Fruit fly (Drosophila melanogaster) whole organism, embryonic: ENCODE data around the gene CG2124.

Experiments used
- BtbVII ChIP-seq: fragments of 200-800 bp; sonication (Bioruptor generic); optimal IDR thresholded peaks from 3 replicates; lab custom pipeline; 2017; ENCODE audit warnings: missing biosample characterization, mild to moderate bottlenecking, missing genetic modification characterization
- CG10147 ChIP-seq: fragments of 200-800 bp; sonication (Bioruptor generic); optimal IDR thresholded peaks from 2 replicates; lab custom pipeline; 2019; ENCODE audit warnings: missing biosample characterization, mild to moderate bottlenecking, missing genetic modification characterization, moderate library complexity
- CG10209 ChIP-seq: fragments of 200-800 bp; sonication (Bioruptor generic); optimal IDR thresholded peaks from 3 replicates; lab custom pipeline; 2017; ENCODE audit warnings: missing biosample characterization, mild to moderate bottlenecking, missing genetic modification characterization, missing genetic modification reagents
- CG10959 ChIP-seq: fragments of 200-800 bp; sonication (Bioruptor generic); IDR thresholded peaks from 2 replicates; pipeline ENCODE4 v1.3.6; 2022; ENCODE audit warnings: missing biosample characterization, missing genetic modification characterization
- CG11247 ChIP-seq: fragments of 200-800 bp; sonication (Bioruptor generic); IDR thresholded peaks from 2 replicates; pipeline ENCODE4 v1.3.6; 2022; ENCODE audit warnings: missing biosample characterization, missing genetic modification characterization
- CG14050 ChIP-seq: fragments of 200-800 bp; sonication (Bioruptor generic); IDR thresholded peaks from 3 replicates; pipeline ENCODE4 v1.3.6; 2022; ENCODE audit warnings: missing biosample characterization, missing genetic modification characterization
- CG1529 ChIP-seq: fragments of 200-800 bp; sonication (Bioruptor generic); optimal IDR thresholded peaks from 3 replicates; lab custom pipeline; 2018; ENCODE audit warnings: missing biosample characterization, missing genetic modification characterization
- CG17186 ChIP-seq: fragments of 200-800 bp; sonication (Bioruptor generic); optimal IDR thresholded peaks from 3 replicates; lab custom pipeline; 2017; ENCODE audit warnings: missing biosample characterization, missing genetic modification reagents, missing genetic modification characterization
- CG1792 ChIP-seq: fragments of 200-800 bp; sonication (Bioruptor generic); optimal IDR thresholded peaks from 2 replicates; lab custom pipeline; 2016; ENCODE audit warnings: missing biosample characterization, missing genetic modification characterization
- CG18619 ChIP-seq: fragments of 200-800 bp; sonication (Bioruptor generic); optimal IDR thresholded peaks from 3 replicates; lab custom pipeline; 2017; ENCODE audit warnings: missing biosample characterization, mild to moderate bottlenecking, missing genetic modification characterization
- CG2120 ChIP-seq: fragments of 200-800 bp; sonication (Bioruptor generic); optimal IDR thresholded peaks from 3 replicates; lab custom pipeline; 2016; ENCODE audit warnings: missing biosample characterization, missing genetic modification characterization
- CG30403 ChIP-seq: fragments of 200-800 bp; sonication (Bioruptor generic); optimal IDR thresholded peaks from 3 replicates; lab custom pipeline; 2016; ENCODE audit warnings: missing biosample characterization, missing genetic modification characterization
- CG3163 ChIP-seq: fragments of 200-800 bp; sonication (Bioruptor generic); optimal IDR thresholded peaks from 3 replicates; lab custom pipeline; 2016; ENCODE audit warnings: missing biosample characterization, missing genetic modification characterization
- CG32772 ChIP-seq: fragments of 200-800 bp; sonication (Bioruptor generic); IDR thresholded peaks from 2 replicates; pipeline ENCODE4 v1.3.6; 2022; ENCODE audit warnings: missing biosample characterization, missing genetic modification characterization
- CG4707 ChIP-seq: fragments of 200-800 bp; sonication (Bioruptor generic); optimal IDR thresholded peaks from 2 replicates; lab custom pipeline; 2018; ENCODE audit warnings: missing biosample characterization, mild to moderate bottlenecking, missing genetic modification characterization, moderate library complexity
- CG6683 ChIP-seq: fragments of 200-800 bp; sonication (Bioruptor generic); optimal IDR thresholded peaks from 2 replicates; lab custom pipeline; 2017; ENCODE audit warnings: missing biosample characterization, mild to moderate bottlenecking, missing genetic modification characterization, missing genetic modification reagents
- CG7987 ChIP-seq: fragments of 200-800 bp; sonication (Bioruptor generic); optimal IDR thresholded peaks from 2 replicates; lab custom pipeline; 2018; ENCODE audit warnings: missing biosample characterization, mild to moderate bottlenecking, missing genetic modification characterization, moderate library complexity
- CG9609 ChIP-seq: fragments of 200-800 bp; sonication (Bioruptor generic); optimal IDR thresholded peaks from 3 replicates; lab custom pipeline; 2016; ENCODE audit warnings: missing biosample characterization, missing genetic modification characterization
- CkIIα-i1 ChIP-seq: fragments of 200-800 bp; sonication (Bioruptor generic); IDR thresholded peaks from 2 replicates; pipeline ENCODE4 v1.3.6; 2022; ENCODE audit warnings: missing biosample characterization, missing genetic modification characterization
- CoRest ChIP-seq: fragments of 200-800 bp; sonication (Bioruptor generic); optimal IDR thresholded peaks from 3 replicates; lab custom pipeline; 2018; ENCODE audit warnings: missing biosample characterization, mild to moderate bottlenecking, missing genetic modification characterization, moderate library complexity
- Dip2 ChIP-seq: fragments of 200-800 bp; sonication (Bioruptor generic); IDR thresholded peaks from 2 replicates; pipeline ENCODE4 v1.3.6; 2022; ENCODE audit warnings: missing biosample characterization, missing genetic modification characterization
- Elba2 ChIP-seq: fragments of 200-800 bp; sonication (Bioruptor generic); optimal IDR thresholded peaks from 3 replicates; lab custom pipeline; 2016; ENCODE audit warnings: missing biosample characterization, missing genetic modification characterization
- HLH4C ChIP-seq: fragments of 200-800 bp; sonication (Bioruptor generic); IDR thresholded peaks from 3 replicates; pipeline ENCODE4 v1.3.6; 2022; ENCODE audit warnings: missing biosample characterization, missing genetic modification characterization; ENCODE audit not compliant: partially characterized antibody
- HmgD ChIP-seq: fragments of 200-800 bp; sonication (Bioruptor generic); optimal IDR thresholded peaks from 3 replicates; lab custom pipeline; 2016; ENCODE audit warnings: missing biosample characterization, missing genetic modification characterization
- Med ChIP-seq: fragments of 200-800 bp; sonication (Bioruptor generic); peaks from one replicate; lab custom pipeline; 2016; ENCODE audit warnings: missing biosample characterization, missing genetic modification characterization, mild to moderate bottlenecking, inconsistent platforms, moderate library complexity
- Side ChIP-seq: fragments of 200-800 bp; sonication (Bioruptor generic); optimal IDR thresholded peaks from 2 replicates; lab custom pipeline; 2016; ENCODE audit warnings: missing biosample characterization, missing genetic modification characterization
- Trl ChIP-seq, 3 experiments: fragments of >200 bp in 2 of 3; fragments of 200-800 bp in 1 of 3; sonication (Bioruptor generic) in 1 of 3; optimal IDR thresholded peaks; 2 replicates in 1 of 3; 3 replicates in 2 of 3; lab custom pipeline; 2016 to 2017; ENCODE audit warnings: missing biosample characterization in 1 of 3, missing genetic modification characterization in 1 of 3
- bbx ChIP-seq: fragments of 200-800 bp; sonication (Bioruptor generic); IDR thresholded peaks from 2 replicates; pipeline ENCODE4 v1.3.6; 2022; ENCODE audit warnings: missing biosample characterization, missing genetic modification characterization; ENCODE audit not compliant: partially characterized antibody
- cg ChIP-seq: fragments of 200-800 bp; sonication (Bioruptor generic); optimal IDR thresholded peaks from 3 replicates; lab custom pipeline; 2019; ENCODE audit warnings: missing biosample characterization, mild to moderate bottlenecking, missing genetic modification characterization, moderate library complexity
- chinmo ChIP-seq: fragments of 200-800 bp; sonication (Bioruptor generic); IDR thresholded peaks from 4 replicates; pipeline ENCODE4 v1.3.6; 2022; ENCODE audit warnings: missing biosample characterization, missing genetic modification characterization; ENCODE audit not compliant: partially characterized antibody
- crol ChIP-seq: fragments of 200-800 bp; sonication (Bioruptor generic); IDR thresholded peaks from 2 replicates; pipeline ENCODE4 v1.3.6; 2022; ENCODE audit warnings: missing biosample characterization, missing genetic modification characterization
- fd64A ChIP-seq: fragments of 200-800 bp; sonication (Bioruptor generic); optimal IDR thresholded peaks from 3 replicates; lab custom pipeline; 2018; ENCODE audit warnings: missing biosample characterization, mild to moderate bottlenecking, missing genetic modification characterization
- gcm ChIP-seq: fragments of 200-800 bp; sonication (Bioruptor generic); optimal IDR thresholded peaks from 2 replicates; lab custom pipeline; 2019; ENCODE audit warnings: missing biosample characterization, mild to moderate bottlenecking, missing genetic modification characterization, moderate library complexity
- gt ChIP-seq: fragments of 200-800 bp; sonication (Bioruptor generic); IDR thresholded peaks from 2 replicates; pipeline ENCODE4 v1.3.6; 2022; ENCODE audit warnings: missing biosample characterization, missing genetic modification characterization
- ind ChIP-seq: fragments of 200-800 bp; sonication (Bioruptor generic); optimal IDR thresholded peaks from 3 replicates; lab custom pipeline; 2016; ENCODE audit warnings: missing biosample characterization, missing genetic modification characterization
- jumu ChIP-seq: fragments of 200-800 bp; sonication (Bioruptor generic); optimal IDR thresholded peaks from 3 replicates; lab custom pipeline; 2016; ENCODE audit warnings: missing biosample characterization, missing genetic modification characterization
- maf-S ChIP-seq: fragments of 200-800 bp; sonication (Bioruptor generic); optimal IDR thresholded peaks from 2 replicates; lab custom pipeline; 2016; ENCODE audit warnings: missing biosample characterization, missing genetic modification characterization
- nom ChIP-seq: fragments of 200-800 bp; sonication (Bioruptor generic); optimal IDR thresholded peaks from 2 replicates; lab custom pipeline; 2017; ENCODE audit warnings: missing biosample characterization, missing genetic modification characterization, mild to moderate bottlenecking, moderate library complexity, missing genetic modification reagents
- oc ChIP-seq: fragments of 200-800 bp; sonication (Bioruptor generic); optimal IDR thresholded peaks from 2 replicates; lab custom pipeline; 2018; ENCODE audit warnings: missing biosample characterization, mild to moderate bottlenecking, missing genetic modification characterization, moderate library complexity
- pros ChIP-seq: fragments of 200-800 bp; sonication (Bioruptor generic); optimal IDR thresholded peaks from 3 replicates; lab custom pipeline; 2019; ENCODE audit warnings: missing biosample characterization, mild to moderate bottlenecking, missing genetic modification characterization, moderate library complexity
- ro ChIP-seq: fragments of 200-800 bp; sonication (Bioruptor generic); IDR thresholded peaks from 2 replicates; pipeline ENCODE4 v1.3.6; 2022; ENCODE audit warnings: missing biosample characterization, missing genetic modification characterization
- row ChIP-seq: fragments of 200-800 bp; sonication (Bioruptor generic); IDR thresholded peaks from 3 replicates; pipeline ENCODE4 v1.3.6; 2022; ENCODE audit warnings: missing biosample characterization, missing genetic modification characterization
- sc ChIP-seq, 3 experiments: fragments of >200 bp in 2 of 3; fragments of 200-800 bp in 1 of 3; sonication (Bioruptor generic) in 1 of 3; optimal IDR thresholded peaks; 2 replicates in 2 of 3; 3 replicates in 1 of 3; lab custom pipeline; 2017; ENCODE audit warnings: mild to moderate bottlenecking in 1 of 3, missing biosample characterization in 1 of 3, missing genetic modification characterization in 1 of 3, missing genetic modification reagents in 1 of 3
- seq ChIP-seq: fragments of 200-800 bp; sonication (Bioruptor generic); IDR thresholded peaks from 2 replicates; pipeline ENCODE4 v1.3.6; 2022; ENCODE audit warnings: missing biosample characterization, missing genetic modification characterization
- shn ChIP-seq: fragments of 200-800 bp; sonication (Bioruptor generic); optimal IDR thresholded peaks from 3 replicates; lab custom pipeline; 2016; ENCODE audit warnings: missing biosample characterization, missing genetic modification characterization
- tin ChIP-seq: fragments of 200-800 bp; sonication (Bioruptor generic); optimal IDR thresholded peaks from 3 replicates; lab custom pipeline; 2016; ENCODE audit warnings: missing biosample characterization, missing genetic modification characterization
- wor ChIP-seq: fragments of 200-800 bp; sonication (Bioruptor generic); IDR thresholded peaks from 2 replicates; pipeline ENCODE4 v1.3.6; 2022; ENCODE audit warnings: missing biosample characterization, missing genetic modification characterization

CG2124 gene

DNA sequence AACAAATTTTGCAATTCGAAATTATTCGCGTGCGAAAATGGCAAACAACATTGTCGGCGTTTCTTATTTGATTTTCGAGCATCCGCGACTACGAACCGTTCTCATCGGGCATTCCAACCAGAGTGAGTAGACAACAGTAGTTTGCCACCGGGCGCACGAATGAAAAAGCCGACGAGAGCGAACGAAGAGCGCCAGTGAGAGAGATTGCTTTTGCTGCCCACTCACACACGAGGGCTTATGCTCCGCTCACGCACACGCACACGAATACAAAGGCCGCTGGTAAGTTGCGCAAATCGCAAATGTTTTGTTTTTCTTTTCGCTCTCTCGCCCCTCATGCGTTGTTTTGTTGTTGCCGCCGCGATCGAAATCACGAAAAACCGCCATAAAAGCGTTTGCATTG, 49.3 kb upstream of the CG2124 start (continued):
- TF ChIP-seq crol (peak; percentile 29; the same call in 1 of the 2 replicates), Side (no peak), CG10959 (GFP tag; lab: Robert Waterston, UW) (no peak), CG7987 (no peak), nom (GFP tag; lab: Kevin White, UChicago) (peak; percentile 45), Trl (optimal IDR thresholded peaks at IDR 0.05; lab: Kevin White, UChicago) (peak; percentile 92 to 93), Trl (GFP tag; optimal IDR thresholded peaks at IDR 0.05; lab: Kevin White, UChicago) (no peak), chinmo (peak; percentile 82; the same call in 1 of the 4 replicates), HLH4C (GFP tag; lab: Robert Waterston, UW) (0 out of 3 replicates have a peak, but pooled peaks have one; percentile 11)

DNA sequence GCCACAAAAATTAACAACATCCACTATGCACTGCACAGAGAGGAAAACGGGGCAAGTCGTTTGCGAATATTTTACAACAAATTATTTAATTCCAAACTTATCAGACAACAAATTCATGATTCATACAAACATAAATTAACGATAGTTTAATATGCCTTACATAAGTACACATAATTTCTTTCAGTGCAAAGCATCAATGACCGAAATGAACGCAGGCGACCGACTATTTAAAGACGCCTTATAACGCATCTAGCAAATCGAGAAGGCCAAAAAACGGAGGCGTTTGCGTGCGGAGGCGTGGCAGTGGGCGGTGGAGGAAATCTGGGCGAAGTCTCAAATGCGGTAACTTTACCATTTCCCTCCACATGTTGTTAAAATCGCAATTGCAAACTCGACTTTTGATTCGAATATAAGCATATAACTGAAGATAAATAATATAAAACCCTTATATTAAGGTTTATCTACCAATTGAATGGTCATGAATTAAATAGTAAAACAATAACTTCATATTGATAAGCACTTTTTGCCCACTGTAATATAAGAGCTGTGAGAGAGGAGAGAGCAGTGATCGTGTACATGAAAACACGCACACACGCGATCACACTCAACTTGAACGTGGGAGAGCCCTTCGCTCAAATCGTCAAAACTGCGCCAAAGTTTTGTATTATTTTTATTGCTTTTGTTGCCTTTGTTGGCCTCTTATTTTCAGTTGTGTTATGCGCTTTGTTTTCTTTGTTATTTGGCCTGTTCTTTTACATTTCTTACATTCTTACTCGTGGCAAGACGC, 48.7 kb upstream of the CG2124 start:
- peak; percentile 81 for TF ChIP-seq gt (GFP tag; lab: Robert Waterston, UW)
- peak; percentile 89 for TF ChIP-seq CG1529 (GFP tag; lab: Kevin White, UChicago)
- TF ChIP-seq CG10209 (GFP tag; lab: Kevin White, UChicago) = peak; percentile 85
- peak; percentile 23; the same call in 1 of the 2 replicates for TF ChIP-seq Dip2 (GFP tag; lab: Robert Waterston, UW)
- peak; percentile 74 for TF ChIP-seq maf-S (GFP tag; lab: Kevin White, UChicago)
- peak; percentile 74 for TF ChIP-seq CG11247
- peak; percentile 75 for TF ChIP-seq CkIIα-i1 (GFP tag; lab: Robert Waterston, UW)
- peak; percentile 85 for TF ChIP-seq CG14050 (GFP tag; lab: Robert Waterston, UW)
- peak; percentile 81 for TF ChIP-seq ro (GFP tag; lab: Robert Waterston, UW)
- TF ChIP-seq jumu (GFP tag; lab: Kevin White, UChicago) = peak; percentile 90
- peak; percentile 88 for TF ChIP-seq CG32772 (GFP tag; lab: Robert Waterston, UW)
- peak; percentile 75 for TF ChIP-seq seq (GFP tag; lab: Robert Waterston, UW)
- TF ChIP-seq CG1792 (GFP tag; lab: Kevin White, UChicago) = peak; percentile 81
- peak; percentile 64 for TF ChIP-seq CG3163 (GFP tag; lab: Kevin White, UChicago)
- TF ChIP-seq wor (GFP tag; lab: Robert Waterston, UW) = peak; percentile 92
- TF ChIP-seq fd64A = peak; percentile 75
- TF ChIP-seq shn (GFP tag; lab: Kevin White, UChicago) = peak; percentile 87
- peak; percentile 67 for TF ChIP-seq BtbVII (GFP tag; lab: Kevin White, UChicago)
- peak; percentile 89 for TF ChIP-seq tin (GFP tag; lab: Kevin White, UChicago)
- TF ChIP-seq pros = no peak
- no peak for TF ChIP-seq Elba2
- peak; percentile 68 for TF ChIP-seq CG2120
- TF ChIP-seq HmgD (GFP tag; lab: Kevin White, UChicago) = peak; percentile 63
- TF ChIP-seq nom (GFP tag; lab: Kevin White, UChicago) = peak; percentile 53
- TF ChIP-seq sc (optimal IDR thresholded peaks at IDR 0.05; lab: Kevin White, UChicago) = no peak
- peak; percentile 81 for TF ChIP-seq sc (GFP tag; optimal IDR thresholded peaks at IDR 0.05; lab: Kevin White, UChicago)
- TF ChIP-seq CG30403 (GFP tag; lab: Kevin White, UChicago) = peak; percentile 92
- peak; percentile 55 for TF ChIP-seq CG4707 (GFP tag; lab: Kevin White, UChicago)
- TF ChIP-seq oc (tag; lab: Kevin White, UChicago) = peak; percentile 92
- TF ChIP-seq CG17186 (GFP tag; lab: Kevin White, UChicago) = peak; percentile 68
- peak; percentile 87 for TF ChIP-seq row (GFP tag; lab: Robert Waterston, UW)
- TF ChIP-seq CG6683 = peak; percentile 50
- peak; percentile 90 for TF ChIP-seq ind (GFP tag; lab: Kevin White, UChicago)
- TF ChIP-seq CG18619 (GFP tag; lab: Kevin White, UChicago) = peak; percentile 82
- TF ChIP-seq CG10147 (GFP tag; lab: Kevin White, UChicago) = peak; percentile 70
- TF ChIP-seq gcm (GFP tag; lab: Kevin White, UChicago) = peak; percentile 90
- TF ChIP-seq CG9609 = peak; percentile 87
- no peak for TF ChIP-seq bbx
- peak; percentile 92 for TF ChIP-seq CoRest (tag; lab: Kevin White, UChicago)
- peak; percentile 97 for TF ChIP-seq Med (GFP tag; lab: Kevin White, UChicago)
- peak; percentile 21 for TF ChIP-seq cg (GFP tag; lab: Kevin White, UChicago)
